Fruit fly (Drosophila melanogaster) whole organism, adult: ENCODE results near the gene Fmr1.

Experiments
- CG11617 ChIP-seq: fragments of 200-800 bp; sonication (Bioruptor generic); optimal IDR thresholded peaks from 2 replicates; lab custom pipeline; 2017; ENCODE audit warnings: mild to moderate bottlenecking, missing biosample characterization, missing genetic modification reagents, missing genetic modification characterization
- CG12768 ChIP-seq: fragments of 200-800 bp; sonication (Bioruptor generic); optimal IDR thresholded peaks from 2 replicates; lab custom pipeline; 2017; ENCODE audit warnings: missing biosample characterization, missing genetic modification characterization, mild to moderate bottlenecking, moderate library complexity, missing genetic modification reagents
- CG14711 ChIP-seq: fragments of 200-800 bp; sonication (Bioruptor generic); optimal IDR thresholded peaks from 2 replicates; lab custom pipeline; 2018; ENCODE audit warnings: missing biosample characterization, mild to moderate bottlenecking, missing genetic modification characterization, moderate library complexity
- CG1620 ChIP-seq: fragments of 200-800 bp; sonication (Bioruptor generic); optimal IDR thresholded peaks from 2 replicates; lab custom pipeline; 2016; ENCODE audit warnings: missing biosample characterization, missing genetic modification characterization
- CG33017 ChIP-seq: fragments of 200-800 bp; sonication (Bioruptor generic); optimal IDR thresholded peaks from 2 replicates; lab custom pipeline; 2018; ENCODE audit warnings: missing biosample characterization, mild to moderate bottlenecking, missing genetic modification characterization, moderate library complexity
- CG5204 ChIP-seq: fragments of 200-800 bp; sonication (Bioruptor generic); optimal IDR thresholded peaks from 2 replicates; lab custom pipeline; 2016; ENCODE audit warnings: missing biosample characterization, missing genetic modification characterization
- CG7045 ChIP-seq: fragments of 200-800 bp; sonication (Bioruptor generic); optimal IDR thresholded peaks from 2 replicates; lab custom pipeline; 2017; ENCODE audit warnings: missing biosample characterization, mild to moderate bottlenecking, missing genetic modification characterization
- CG7101 ChIP-seq: fragments of 200-800 bp; sonication (Bioruptor generic); optimal IDR thresholded peaks from 2 replicates; lab custom pipeline; 2018; ENCODE audit warnings: missing biosample characterization, mild to moderate bottlenecking, missing genetic modification characterization, moderate library complexity
- Clk ChIP-seq: fragments of 200-800 bp; sonication (Bioruptor generic); optimal IDR thresholded peaks from 2 replicates; lab custom pipeline; 2017; ENCODE audit warnings: missing biosample characterization, missing genetic modification characterization
- Crg-1 ChIP-seq: fragments of 200-800 bp; sonication (Bioruptor generic); optimal IDR thresholded peaks from 2 replicates; lab custom pipeline; 2016; ENCODE audit warnings: missing biosample characterization, missing genetic modification characterization
- Hr96 ChIP-seq: fragments of 200-800 bp; sonication (Bioruptor generic); optimal IDR thresholded peaks from 2 replicates; lab custom pipeline; 2016; ENCODE audit warnings: missing biosample characterization, missing genetic modification characterization
- Mnt ChIP-seq: fragments of 200-800 bp; sonication (Bioruptor generic); optimal IDR thresholded peaks from 2 replicates; lab custom pipeline; 2016; ENCODE audit warnings: missing biosample characterization, mild to moderate bottlenecking, missing genetic modification characterization
- bab1 ChIP-seq: fragments of 200-800 bp; sonication (Bioruptor generic); optimal IDR thresholded peaks from 3 replicates; lab custom pipeline; 2019; ENCODE audit warnings: missing biosample characterization, mild to moderate bottlenecking, missing genetic modification characterization, moderate library complexity
- cic ChIP-seq: fragments of 200-800 bp; sonication (Bioruptor generic); optimal IDR thresholded peaks from 2 replicates; lab custom pipeline; 2017; ENCODE audit warnings: missing biosample characterization, mild to moderate bottlenecking, missing genetic modification characterization, moderate library complexity
- cnc ChIP-seq, 2 experiments: fragments of >200 bp; optimal IDR thresholded peaks; 2 replicates each; lab custom pipeline; 2017
- kay ChIP-seq: fragments of 200-800 bp; sonication (Bioruptor generic); peaks from one replicate; lab custom pipeline; 2016; ENCODE audit warnings: missing biosample characterization, missing genetic modification characterization, borderline replicate concordance
- ovo ChIP-seq: fragments of 200-800 bp; sonication (Bioruptor generic); optimal IDR thresholded peaks from 2 replicates; lab custom pipeline; 2016; ENCODE audit warnings: missing biosample characterization, missing genetic modification characterization
- pad ChIP-seq: fragments of 200-800 bp; sonication (Bioruptor generic); optimal IDR thresholded peaks from 3 replicates; lab custom pipeline; 2017; ENCODE audit warnings: missing biosample characterization, missing genetic modification characterization, mild to moderate bottlenecking, moderate library complexity, missing genetic modification reagents
- tj ChIP-seq: fragments of 200-800 bp; sonication (Bioruptor generic); optimal IDR thresholded peaks from 3 replicates; lab custom pipeline; 2017; ENCODE audit warnings: missing biosample characterization, mild to moderate bottlenecking, missing genetic modification characterization, moderate library complexity
- toe ChIP-seq: fragments of 200-800 bp; sonication (Bioruptor generic); optimal IDR thresholded peaks from 2 replicates; lab custom pipeline; 2016; ENCODE audit warnings: missing biosample characterization, missing genetic modification characterization

Gene Fmr1

dm6 chr3R:10115797-10116196, 5.9 kb upstream of the Fmr1 start:
- peak; percentile 96 for TF ChIP-seq tj (GFP tag; lab: Kevin White, UChicago)
- TF ChIP-seq Crg-1 = no peak

DNA sequence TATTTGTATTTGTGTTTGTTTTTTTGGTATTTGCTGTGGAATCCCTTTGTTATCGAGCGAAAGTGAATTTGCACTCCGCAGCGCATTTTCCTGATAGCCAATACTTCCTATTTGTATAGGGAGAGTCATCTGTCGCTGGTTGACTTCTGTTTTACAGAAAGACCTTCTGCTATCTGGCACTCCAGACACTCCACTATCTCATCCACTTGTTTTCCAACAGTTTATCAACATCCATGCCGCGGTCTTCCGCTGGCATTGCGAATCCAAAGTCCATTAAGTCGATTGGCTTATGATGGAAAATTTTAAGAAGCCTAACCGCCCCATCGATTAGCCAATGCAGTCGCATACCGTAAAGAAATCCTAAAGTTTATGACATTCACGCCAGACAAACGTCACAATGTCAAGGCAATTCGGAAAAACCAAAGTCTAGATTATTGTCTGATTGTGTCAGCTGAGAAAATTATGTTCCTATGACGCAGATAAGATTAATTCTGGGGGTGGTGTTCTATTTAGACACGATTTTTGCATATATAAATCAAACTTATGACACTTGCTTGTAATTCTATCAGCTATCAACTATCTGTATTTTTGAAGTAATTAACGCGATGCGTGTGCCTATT, 5.1 kb upstream of the Fmr1 start:
- no peak for TF ChIP-seq CG7045 (GFP tag; lab: Kevin White, UChicago)
- TF ChIP-seq CG12768 (GFP tag; lab: Kevin White, UChicago) = peak; percentile 6
- TF ChIP-seq cic (GFP tag; lab: Kevin White, UChicago) = no peak
- peak; percentile 4 for TF ChIP-seq Crg-1

DNA sequence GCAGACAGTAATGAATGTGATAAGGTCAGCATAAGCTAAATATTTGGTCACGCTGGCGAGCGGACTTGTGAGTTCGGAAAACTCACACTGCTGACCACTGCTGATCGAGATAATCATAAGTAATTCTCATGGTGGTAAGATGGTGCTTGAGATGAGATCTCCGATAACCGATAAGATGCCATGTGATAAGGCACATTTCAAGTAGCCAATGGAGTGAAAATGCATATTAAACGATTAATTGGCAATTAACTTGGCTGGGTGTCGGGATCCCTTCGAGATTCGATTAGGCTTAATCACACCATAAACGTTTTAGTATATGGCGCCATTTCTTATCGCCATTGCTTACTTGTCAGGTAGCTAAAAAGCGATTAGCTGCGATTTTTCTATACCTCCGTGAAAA, 3.8 kb upstream of the Fmr1 start:
- TF ChIP-seq CG14711 (tag; lab: Kevin White, UChicago) (no peak), cic (GFP tag; lab: Kevin White, UChicago) (peak; percentile 29), Mnt (GFP tag; lab: Kevin White, UChicago) (no peak), ovo (no peak), CG1620 (GFP tag; lab: Kevin White, UChicago) (no peak), tj (GFP tag; lab: Kevin White, UChicago) (peak; percentile 33), CG11617 (GFP tag; lab: Kevin White, UChicago) (no peak)

DNA sequence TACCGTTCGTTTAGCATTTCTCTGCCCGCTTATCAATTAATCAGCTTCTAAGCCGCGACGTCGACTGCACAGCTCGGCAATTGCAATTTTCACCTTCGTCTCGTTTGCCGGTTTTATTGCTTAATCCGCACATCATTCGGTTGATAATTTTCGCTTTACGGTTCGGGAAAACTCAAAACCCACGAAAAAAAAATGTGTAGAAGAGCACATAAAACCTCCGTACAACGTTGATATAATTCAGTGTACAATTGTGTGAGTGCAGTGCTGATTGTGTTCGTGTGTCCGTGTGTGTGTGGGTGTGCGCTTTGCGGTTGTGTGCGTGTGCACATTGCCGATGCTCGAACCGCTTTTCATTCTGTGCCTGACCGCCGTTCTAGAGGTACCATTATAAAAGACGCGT, 2.3 kb upstream of the Fmr1 start, which contains the start of gene CAH7:
Gene CAH7, plus strand, starts transcription at position 43 of the 400 bp plus-strand sequence.
- TF ChIP-seq Mnt (GFP tag; lab: Kevin White, UChicago) (peak; percentile 17), ovo (peak; percentile 33), bab1 (GFP tag; lab: Kevin White, UChicago) (no peak), tj (GFP tag; lab: Kevin White, UChicago) (peak; percentile 92), cic (GFP tag; lab: Kevin White, UChicago) (peak; percentile 52)

DNA sequence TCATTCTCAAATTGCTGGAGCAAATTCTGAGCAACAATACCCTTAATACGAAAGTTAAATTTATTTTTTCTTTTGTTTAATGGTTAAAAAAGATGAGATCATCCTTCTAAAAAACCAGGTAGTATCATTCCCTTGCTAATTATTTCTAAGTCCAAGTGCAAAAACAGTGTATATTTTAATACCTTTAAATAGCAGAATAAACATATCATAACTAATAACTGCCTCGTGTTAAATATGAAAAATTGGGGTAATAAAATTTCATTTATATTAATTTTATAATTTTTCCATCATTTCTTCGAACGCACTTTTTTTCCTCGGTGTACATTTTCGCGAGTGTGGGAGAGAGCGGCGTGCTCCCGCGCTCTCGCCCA, 1.9 kb upstream of the Fmr1 start:
- TF ChIP-seq kay = no peak
- TF ChIP-seq tj (GFP tag; lab: Kevin White, UChicago) = no peak
- TF ChIP-seq CG11617 (GFP tag; lab: Kevin White, UChicago) = peak; percentile 76
- no peak for TF ChIP-seq CG1620 (GFP tag; lab: Kevin White, UChicago)
- TF ChIP-seq CG5204 (GFP tag; lab: Kevin White, UChicago) = no peak
- peak; percentile 47 for TF ChIP-seq CG7101 (tag; lab: Kevin White, UChicago)
- no peak for TF ChIP-seq cic (GFP tag; lab: Kevin White, UChicago)
- TF ChIP-seq Mnt (GFP tag; lab: Kevin White, UChicago) = no peak
- TF ChIP-seq CG12768 (GFP tag; lab: Kevin White, UChicago) = no peak
- TF ChIP-seq ovo = no peak
- TF ChIP-seq pad = no peak
- TF ChIP-seq CG7045 (GFP tag; lab: Kevin White, UChicago) = peak; percentile 26
- TF ChIP-seq bab1 (GFP tag; lab: Kevin White, UChicago) = no peak
- TF ChIP-seq cnc (optimal IDR thresholded peaks at IDR 0.05; lab: Kevin White, UChicago) = no peak
- peak; percentile 14 for TF ChIP-seq CG33017 (tag; lab: Kevin White, UChicago)
- TF ChIP-seq Hr96 = no peak
- no peak for TF ChIP-seq Clk (GFP tag; lab: Kevin White, UChicago)
- TF ChIP-seq toe (GFP tag; lab: Kevin White, UChicago) = peak; percentile 4
- peak; percentile 8 for TF ChIP-seq CG14711 (tag; lab: Kevin White, UChicago)
- no peak for TF ChIP-seq Crg-1

DNA sequence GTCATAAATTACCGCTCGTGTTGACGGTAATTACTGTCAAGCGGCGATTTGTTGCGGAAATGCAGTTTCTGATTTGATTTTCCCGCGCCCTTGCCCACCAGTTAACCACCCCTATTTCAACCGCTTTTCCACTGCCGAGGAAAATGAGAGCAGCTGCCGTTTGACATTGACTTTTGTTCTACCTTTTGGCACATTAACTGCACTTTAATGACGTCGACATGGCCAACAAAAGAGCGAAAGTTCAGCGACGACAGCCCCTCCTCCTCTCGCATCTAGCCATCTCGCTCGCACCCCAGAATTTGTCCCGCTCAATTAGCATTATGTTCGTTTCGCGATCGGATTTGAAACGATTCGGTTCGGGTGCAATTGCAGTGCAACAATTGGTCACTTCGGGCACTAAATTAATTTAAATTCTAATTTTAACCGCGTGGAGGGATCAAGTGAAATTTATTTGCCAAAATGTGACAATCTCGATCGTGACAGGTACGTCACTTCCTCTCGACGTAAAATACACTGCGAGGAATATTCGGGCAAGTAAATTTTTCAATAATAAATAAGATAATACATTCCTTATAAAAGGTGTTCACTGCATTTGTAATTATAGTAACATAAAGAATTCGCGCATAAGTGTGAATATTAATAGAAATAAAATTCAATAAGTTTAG, 1.4 kb upstream of the Fmr1 start:
- TF ChIP-seq CG11617 (GFP tag; lab: Kevin White, UChicago) (no peak), pad (peak; percentile 50), CG12768 (GFP tag; lab: Kevin White, UChicago) (peak; percentile 48), CG7045 (GFP tag; lab: Kevin White, UChicago) (peak; percentile 40), CG7101 (tag; lab: Kevin White, UChicago) (no peak), toe (GFP tag; lab: Kevin White, UChicago) (no peak), kay (peak; percentile 91), cnc (optimal IDR thresholded peaks at IDR 0.05; lab: Kevin White, UChicago) (no peak), Crg-1 (no peak), CG14711 (tag; lab: Kevin White, UChicago) (peak; percentile 44), cic (GFP tag; lab: Kevin White, UChicago) (no peak), bab1 (GFP tag; lab: Kevin White, UChicago) (no peak), ovo (no peak)

DNA sequence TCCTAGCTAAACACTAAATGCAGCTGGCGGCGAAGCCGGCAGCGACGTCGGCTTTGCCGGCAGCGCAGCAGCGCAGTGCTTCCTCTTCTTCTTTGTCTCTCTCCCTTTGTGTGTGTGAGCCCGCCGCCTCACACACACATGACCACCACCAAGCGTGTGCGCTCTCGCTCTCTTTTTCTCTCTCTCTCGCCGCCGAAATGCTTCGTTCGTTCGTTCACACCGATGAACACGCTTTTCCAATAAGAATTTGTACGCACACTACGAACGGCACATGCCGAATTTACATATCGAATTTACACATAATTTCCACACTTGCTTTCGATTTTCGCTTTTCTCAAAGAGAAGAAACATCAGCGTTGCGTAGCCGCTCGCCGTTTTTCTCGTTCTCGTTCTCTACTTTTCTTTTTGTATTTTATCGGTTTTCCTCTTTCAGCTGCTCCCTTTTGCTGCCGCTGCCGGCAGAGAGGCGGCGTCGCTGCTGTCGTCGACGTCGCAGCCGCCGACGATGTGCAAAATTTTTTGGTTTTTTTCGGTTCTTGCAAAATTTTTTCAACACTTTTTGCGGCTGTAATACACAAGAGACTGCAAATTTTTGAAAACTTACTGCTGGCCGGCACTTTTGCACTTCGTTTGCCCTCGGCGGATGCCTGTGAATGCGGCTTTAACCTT, 575 bp downstream of the Fmr1 start:
- TF ChIP-seq cic (GFP tag; lab: Kevin White, UChicago) (peak; percentile 46), CG1620 (GFP tag; lab: Kevin White, UChicago) (no peak)
